Fruit fly (Drosophila melanogaster) whole organism, wandering third instar larva: ENCODE results near the gene CG31097.
A peak's percentile ranks its signal among the peaks of the same experiment; 100 is the strongest.

ENCODE experiments used
- Abd-B ChIP-seq: fragments of >200 bp; optimal IDR thresholded peaks from 2 replicates; lab custom pipeline; 2017; ENCODE audit warnings: missing biosample characterization, missing genetic modification characterization
- CG32264 ChIP-seq: fragments of 200-800 bp; sonication (Bioruptor generic); optimal IDR thresholded peaks from 2 replicates; lab custom pipeline; 2016; ENCODE audit warnings: missing biosample characterization, missing genetic modification characterization
- CG9705 ChIP-seq: fragments of 200-800 bp; sonication (Bioruptor generic); optimal IDR thresholded peaks from 2 replicates; lab custom pipeline; 2018; ENCODE audit warnings: missing biosample characterization, mild to moderate bottlenecking, missing genetic modification characterization
- CrebA ChIP-seq: fragments of 200-800 bp; sonication (Bioruptor generic); optimal IDR thresholded peaks from 2 replicates; lab custom pipeline; 2016; ENCODE audit warnings: missing biosample characterization, mild to moderate bottlenecking, missing genetic modification characterization, borderline replicate concordance
- Dfd ChIP-seq: fragments of >200 bp; optimal IDR thresholded peaks from 2 replicates; lab custom pipeline; 2017; ENCODE audit warnings: missing biosample characterization, missing genetic modification characterization
- Dif ChIP-seq: fragments of 200-275, 200-300 bp; sonication (Bioruptor generic); optimal IDR thresholded peaks from 2 replicates; lab custom pipeline; 2018; ENCODE audit warnings: missing biosample characterization, missing genetic modification characterization; ENCODE audit not compliant: partially characterized antibody
- GATAd ChIP-seq: sonication (Bioruptor generic); optimal IDR thresholded peaks from 2 replicates; lab custom pipeline; 2016; ENCODE audit warnings: missing biosample characterization, missing genetic modification characterization
- HLH106 ChIP-seq: fragments of 200-800 bp; optimal IDR thresholded peaks from 3 replicates; lab custom pipeline; 2019; ENCODE audit warnings: missing biosample characterization, mild to moderate bottlenecking, missing genetic modification characterization, moderate library complexity
- Hnf4 ChIP-seq: fragments of 200-800 bp; sonication (Bioruptor generic); optimal IDR thresholded peaks from 2 replicates; lab custom pipeline; 2016; ENCODE audit warnings: missing biosample characterization, mild to moderate bottlenecking, missing genetic modification characterization
- Hr78 ChIP-seq: fragments of >200 bp; optimal IDR thresholded peaks from 2 replicates; lab custom pipeline; 2017; ENCODE audit warnings: missing biosample characterization, missing genetic modification characterization
- Hr83 ChIP-seq: fragments of 200-300 bp; sonication (Bioruptor generic); optimal IDR thresholded peaks from 2 replicates; lab custom pipeline; 2016; ENCODE audit warnings: missing biosample characterization, mild to moderate bottlenecking, missing genetic modification characterization, moderate library complexity; ENCODE audit not compliant: poor library complexity, severe bottlenecking
- Jra ChIP-seq: sonication (Bioruptor generic); optimal IDR thresholded peaks from 2 replicates; lab custom pipeline; 2016; ENCODE audit warnings: missing biosample characterization, missing genetic modification characterization
- Mio ChIP-seq: sonication (Bioruptor generic); optimal IDR thresholded peaks from 2 replicates; lab custom pipeline; 2016; ENCODE audit warnings: missing biosample characterization, missing genetic modification characterization
- Myc ChIP-seq: fragments of >200 bp; optimal IDR thresholded peaks from 2 replicates; lab custom pipeline; 2017
- N ChIP-seq: fragments of >200 bp; optimal IDR thresholded peaks from 2 replicates; lab custom pipeline; 2018; ENCODE audit warnings: missing biosample characterization, missing external identifiers, missing genetic modification characterization
- Rel ChIP-seq, 2 experiments: fragments of 200-800 bp; sonication (Bioruptor generic) in 1 of 2; optimal IDR thresholded peaks; 2 replicates in 1 of 2; 3 replicates in 1 of 2; lab custom pipeline; 2016 to 2019; ENCODE audit warnings: mild to moderate bottlenecking in 2 of 2, missing biosample characterization in 2 of 2, missing genetic modification characterization in 2 of 2, moderate library complexity in 1 of 2
- Vsx2 ChIP-seq: fragments of 200-300, 225-300 bp; sonication (Bioruptor generic); optimal IDR thresholded peaks from 2 replicates; lab custom pipeline; 2018; ENCODE audit warnings: missing biosample characterization, missing genetic modification characterization; ENCODE audit not compliant: partially characterized antibody
- br ChIP-seq: fragments of 200-800 bp; sonication (Bioruptor generic); optimal IDR thresholded peaks from 2 replicates; lab custom pipeline; 2016; ENCODE audit warnings: missing biosample characterization, missing genetic modification characterization
- brk ChIP-seq: fragments of 200-800 bp; sonication (Bioruptor generic); optimal IDR thresholded peaks from 2 replicates; lab custom pipeline; 2016; ENCODE audit warnings: missing biosample characterization, mild to moderate bottlenecking, missing genetic modification characterization
- dl ChIP-seq, 2 experiments: fragments of 175-275, 200-275 bp in 1 of 2; fragments of 200-275 bp in 1 of 2; sonication (Bioruptor generic); optimal IDR thresholded peaks; lab custom pipeline; 2018; ENCODE audit warnings: mild to moderate bottlenecking in 2 of 2, missing biosample characterization in 2 of 2, missing genetic modification characterization in 2 of 2, moderate library complexity in 2 of 2; ENCODE audit not compliant: partially characterized antibody in 2 of 2, insufficient read depth in 1 of 2
- dmrt93B ChIP-seq: fragments of 200-800 bp; sonication (Bioruptor generic); optimal IDR thresholded peaks from 2 replicates; lab custom pipeline; 2018; ENCODE audit warnings: missing biosample characterization, mild to moderate bottlenecking, missing genetic modification characterization
- dsf ChIP-seq: sonication (Bioruptor generic); optimal IDR thresholded peaks from 2 replicates; lab custom pipeline; 2016; ENCODE audit warnings: missing biosample characterization, missing genetic modification characterization, borderline replicate concordance
- ey ChIP-seq: fragments of 200-800 bp; sonication (Bioruptor generic); optimal IDR thresholded peaks from 2 replicates; lab custom pipeline; 2016; ENCODE audit warnings: missing biosample characterization, missing genetic modification characterization
- foxo ChIP-seq, 2 experiments: fragments of 200-800 bp; sonication (Bioruptor generic); optimal IDR thresholded peaks; 2 replicates in 1 of 2; 3 replicates in 1 of 2; lab custom pipeline; 2016 to 2017; ENCODE audit warnings: missing biosample characterization in 2 of 2, missing genetic modification characterization in 2 of 2
- fru ChIP-seq: fragments of 200-800 bp; sonication (Bioruptor generic); optimal IDR thresholded peaks from 3 replicates; lab custom pipeline; 2016; ENCODE audit warnings: missing biosample characterization, mild to moderate bottlenecking, missing genetic modification characterization
- h ChIP-seq: fragments of 200-800 bp; sonication (Bioruptor generic); optimal IDR thresholded peaks from 3 replicates; lab custom pipeline; 2016; ENCODE audit warnings: missing biosample characterization, mild to moderate bottlenecking, missing genetic modification characterization
- lola ChIP-seq: fragments of >200 bp; optimal IDR thresholded peaks from 2 replicates; lab custom pipeline; 2017; ENCODE audit warnings: missing biosample characterization, missing genetic modification characterization
- psq ChIP-seq: fragments of 200-800 bp; sonication (Bioruptor generic); optimal IDR thresholded peaks from 3 replicates; lab custom pipeline; 2017; ENCODE audit warnings: missing biosample characterization, mild to moderate bottlenecking, missing genetic modification characterization, moderate library complexity
- rgr ChIP-seq: fragments of 200-800 bp; sonication (Bioruptor generic); optimal IDR thresholded peaks from 3 replicates; lab custom pipeline; 2016; ENCODE audit warnings: missing biosample characterization, mild to moderate bottlenecking, missing genetic modification characterization
- sage ChIP-seq: fragments of 200-800 bp; sonication (Bioruptor generic); optimal IDR thresholded peaks from 2 replicates; lab custom pipeline; 2016; ENCODE audit warnings: missing biosample characterization, mild to moderate bottlenecking, missing genetic modification characterization
- usp ChIP-seq: fragments of >200 bp; optimal IDR thresholded peaks from 2 replicates; lab custom pipeline; 2017; ENCODE audit warnings: missing biosample characterization, missing genetic modification characterization

Gene CG31097

dm6 chr3R:25302239-25302638, 4.7 kb upstream of the CG31097 start, which contains the start of gene CG31370:
TSS of gene CG31370 (plus strand) at chr3R:25302464.
- peak; percentile 57 for TF ChIP-seq brk (GFP tag; lab: Kevin White, UChicago)
- no peak for TF ChIP-seq Hnf4

- no peak for TF ChIP-seq Hnf4
- no peak for TF ChIP-seq HLH106 (tag; lab: Kevin White, UChicago)
- TF ChIP-seq dmrt93B (GFP tag; lab: Kevin White, UChicago) = no peak
- TF ChIP-seq Hr78 (GFP tag; lab: Kevin White, UChicago) = no peak
- no peak for TF ChIP-seq h (GFP tag; lab: Kevin White, UChicago)
- TF ChIP-seq br = no peak
- no peak for TF ChIP-seq Vsx2
- no peak for TF ChIP-seq fru (GFP tag; lab: Kevin White, UChicago)
- no peak for TF ChIP-seq brk (GFP tag; lab: Kevin White, UChicago)
- no peak for TF ChIP-seq N (GFP tag; lab: Kevin White, UChicago)
- no peak for TF ChIP-seq ey (GFP tag; lab: Kevin White, UChicago)
- TF ChIP-seq CG32264 (GFP tag; lab: Kevin White, UChicago) = no peak
- no peak for TF ChIP-seq dl (GFP tag; optimal IDR thresholded peaks at IDR 0.05; lab: Kevin White, UChicago; ENCODE audit: insufficient read depth in 1 of 2, partially characterized antibody in 2 of 2)
- TF ChIP-seq Jra (GFP tag; lab: Kevin White, UChicago) = no peak
- no peak for TF ChIP-seq CG9705 (GFP tag; lab: Kevin White, UChicago)
- TF ChIP-seq sage = no peak
- TF ChIP-seq Myc (lab: Kevin White, UChicago) = no peak
- no peak for TF ChIP-seq Dfd (GFP tag; lab: Kevin White, UChicago)
- no peak for TF ChIP-seq Abd-B (GFP tag; lab: Kevin White, UChicago)
- no peak for TF ChIP-seq dsf (GFP tag; lab: Kevin White, UChicago)
These were observed 3.0 kb upstream of the CG31097 start, which contains the start of gene CG13659 for dm6 chr3R:25300575-25300974. TSS of gene CG13659 (plus strand) at chr3R:25300891.

DNA sequence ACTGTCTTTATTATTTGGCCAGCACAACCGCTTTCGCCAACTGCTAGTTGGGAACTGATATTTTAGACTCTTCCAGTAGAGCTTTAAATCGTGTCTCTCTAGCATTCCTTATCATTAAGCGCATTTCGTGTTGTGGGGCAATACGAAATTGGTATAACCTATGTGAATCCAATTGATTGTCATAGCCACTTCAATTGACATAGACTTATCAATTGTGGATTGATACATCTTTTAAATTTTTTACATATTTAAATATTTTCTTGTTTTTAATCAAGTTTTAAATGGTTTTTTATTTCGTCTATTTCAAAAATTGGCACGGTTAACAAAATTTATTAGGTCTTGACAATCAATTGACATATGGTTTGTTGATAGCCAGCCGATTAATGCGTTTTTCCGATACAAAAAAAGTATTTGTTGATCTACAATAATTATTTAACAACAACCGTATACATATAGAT, 2.0 kb upstream of the CG31097 start, which contains the start of gene CG31288:
Gene CG31288 (minus strand): TSS at position 51 of the 458 bp plus-strand sequence.
- TF ChIP-seq CG9705 (GFP tag; lab: Kevin White, UChicago) (no peak), Vsx2 (no peak), dl (GFP tag; optimal IDR thresholded peaks at IDR 0.05; lab: Kevin White, UChicago; ENCODE audit: insufficient read depth in 1 of 2, partially characterized antibody in 2 of 2) (no peak), dmrt93B (GFP tag; lab: Kevin White, UChicago) (no peak), N (GFP tag; lab: Kevin White, UChicago) (no peak), HLH106 (tag; lab: Kevin White, UChicago) (no peak), GATAd (GFP tag; lab: Kevin White, UChicago) (no peak), lola (GFP tag; lab: Kevin White, UChicago) (no peak), usp (GFP tag; lab: Kevin White, UChicago) (no peak), br (no peak), Mio (GFP tag; lab: Kevin White, UChicago) (no peak)
- TF ChIP-seq, all 38 proteins: peak for 0

DNA sequence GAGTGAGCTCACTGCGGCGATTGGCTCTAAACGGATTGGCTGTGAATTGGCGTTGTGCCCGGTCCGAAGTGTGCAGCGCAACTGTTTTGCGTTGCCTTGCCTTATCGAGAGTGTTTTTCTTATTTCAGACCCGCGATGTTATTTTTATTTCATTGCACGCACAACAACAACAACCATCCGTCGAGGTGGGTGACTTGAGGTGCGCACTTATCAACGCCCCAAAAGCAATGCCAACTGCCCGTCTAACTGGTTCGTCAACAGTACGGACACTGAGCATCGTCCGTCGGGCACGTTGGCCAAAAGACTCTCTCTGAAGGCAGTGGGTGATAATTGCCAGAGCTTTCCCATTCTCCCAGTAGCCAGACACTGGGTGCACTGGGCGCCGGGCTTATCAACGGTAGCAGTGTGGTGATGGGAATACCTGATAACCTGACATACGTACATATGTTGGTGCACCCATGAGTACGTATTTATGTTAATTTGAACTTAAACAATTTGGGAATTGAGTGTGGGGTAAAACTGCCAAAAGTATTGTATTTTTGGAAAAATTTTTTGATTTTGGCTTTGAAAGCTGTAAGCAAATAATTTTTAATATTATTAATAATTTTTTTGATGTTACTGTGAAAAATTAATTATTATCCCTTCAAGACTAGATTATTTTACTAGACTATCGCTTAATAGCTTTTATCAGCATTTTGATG, 2.1 kb downstream of the CG31097 start, which contains the start of gene CG31102:
Gene CG31102 (minus strand): TSS at position 275 of the 701 bp plus-strand sequence.
- TF ChIP-seq CG9705 (GFP tag; lab: Kevin White, UChicago) = no peak
- no peak for TF ChIP-seq psq (GFP tag; lab: Kevin White, UChicago)
- peak; percentile 7 for TF ChIP-seq sage
- TF ChIP-seq Vsx2 = peak; percentile 37
- TF ChIP-seq Dif (GFP tag; lab: Kevin White, UChicago) = peak; percentile 7
- peak in 1 of 2 experiments; percentile 60 for TF ChIP-seq dl (GFP tag; optimal IDR thresholded peaks at IDR 0.05; lab: Kevin White, UChicago; ENCODE audit: insufficient read depth in 1 of 2, partially characterized antibody in 2 of 2)
- no peak for TF ChIP-seq brk (GFP tag; lab: Kevin White, UChicago)
- no peak for TF ChIP-seq Rel (GFP tag; optimal IDR thresholded peaks at IDR 0.05; lab: Kevin White, UChicago)
- TF ChIP-seq Rel (tag; optimal IDR thresholded peaks at IDR 0.05; lab: Kevin White, UChicago) = peak; percentile 84
- TF ChIP-seq Hr83 (GFP tag; lab: Kevin White, UChicago) = peak; percentile 12
- no peak for TF ChIP-seq foxo (GFP tag; optimal IDR thresholded peaks at IDR 0.05; lab: Kevin White, UChicago)
- peak; percentile 40 for TF ChIP-seq Hnf4
- peak; percentile 33 for TF ChIP-seq rgr
- peak; percentile 32 for TF ChIP-seq Jra (GFP tag; lab: Kevin White, UChicago)
- TF ChIP-seq h (GFP tag; lab: Kevin White, UChicago) = peak; percentile 93
- TF ChIP-seq br = peak; percentile 14
- peak; percentile 82 for TF ChIP-seq CrebA (GFP tag; lab: Kevin White, UChicago)
- peak; percentile 39 for TF ChIP-seq fru (GFP tag; lab: Kevin White, UChicago)
